Fruit fly (Drosophila melanogaster) whole organism, prepupa: ENCODE data around the gene mu2.

Experiments
- Blimp-1 ChIP-seq: fragments of 200-800 bp; sonication (Bioruptor generic); optimal IDR thresholded peaks from 3 replicates; lab custom pipeline; 2017; ENCODE audit warnings: missing biosample characterization, missing genetic modification characterization, mild to moderate bottlenecking, moderate library complexity, missing genetic modification reagents
- CG10631 ChIP-seq: fragments of 200-800 bp; sonication (Bioruptor generic); optimal IDR thresholded peaks from 2 replicates; lab custom pipeline; 2016; ENCODE audit warnings: missing biosample characterization, missing genetic modification characterization
- CG11762 ChIP-seq: fragments of 200-800 bp; sonication (Bioruptor generic); optimal IDR thresholded peaks from 3 replicates; lab custom pipeline; 2016; ENCODE audit warnings: missing biosample characterization, missing genetic modification characterization; ENCODE audit not compliant: insufficient read depth
- CG11902 ChIP-seq: fragments of 200-800 bp; sonication (Bioruptor generic); optimal IDR thresholded peaks from 3 replicates; lab custom pipeline; 2016; ENCODE audit warnings: missing biosample characterization, missing genetic modification characterization
- CG15336 ChIP-seq: fragments of 200-800 bp; sonication (Bioruptor generic); IDR thresholded peaks from 2 replicates; pipeline ENCODE4 v1.3.6; 2022; ENCODE audit warnings: missing biosample characterization, missing genetic modification characterization
- CG1621 ChIP-seq: fragments of 200-800 bp; sonication (Bioruptor generic); optimal IDR thresholded peaks from 3 replicates; lab custom pipeline; 2018; ENCODE audit warnings: missing biosample characterization, mild to moderate bottlenecking, missing genetic modification characterization
- CG16779 ChIP-seq: fragments of 200-800 bp; sonication (Bioruptor generic); optimal IDR thresholded peaks from 3 replicates; lab custom pipeline; 2017; ENCODE audit warnings: missing biosample characterization, mild to moderate bottlenecking, missing genetic modification characterization
- CG3032 ChIP-seq: fragments of 200-800 bp; optimal IDR thresholded peaks from 2 replicates; lab custom pipeline; 2019; ENCODE audit warnings: missing biosample characterization, mild to moderate bottlenecking, missing genetic modification characterization, moderate library complexity
- CG31627 ChIP-seq: fragments of 200-800 bp; sonication (Bioruptor generic); optimal IDR thresholded peaks from 3 replicates; lab custom pipeline; 2016; ENCODE audit warnings: missing biosample characterization, missing genetic modification characterization
- CG32006 ChIP-seq: fragments of 200-800 bp; sonication (Bioruptor generic); optimal IDR thresholded peaks from 3 replicates; lab custom pipeline; 2017; ENCODE audit warnings: missing biosample characterization, mild to moderate bottlenecking, missing genetic modification characterization
- CG34406 ChIP-seq: fragments of 200-800 bp; sonication (Bioruptor generic); optimal IDR thresholded peaks from 3 replicates; lab custom pipeline; 2016; ENCODE audit warnings: missing biosample characterization, missing genetic modification characterization
- CG3919 ChIP-seq: fragments of 200-800 bp; sonication (Bioruptor generic); optimal IDR thresholded peaks from 3 replicates; lab custom pipeline; 2016; ENCODE audit warnings: missing biosample characterization, missing genetic modification characterization
- CG4318 ChIP-seq: fragments of 200-800 bp; sonication (Bioruptor generic); optimal IDR thresholded peaks from 3 replicates; lab custom pipeline; 2017; ENCODE audit warnings: missing biosample characterization, mild to moderate bottlenecking, missing genetic modification characterization
- CG6163 ChIP-seq: fragments of 200-800 bp; sonication (Bioruptor generic); IDR thresholded peaks from 3 replicates; pipeline ENCODE4 v1.3.6; 2022; ENCODE audit warnings: missing biosample characterization, missing genetic modification characterization
- CG6792 ChIP-seq: fragments of 200-800 bp; sonication (Bioruptor generic); optimal IDR thresholded peaks from 3 replicates; lab custom pipeline; 2016; ENCODE audit warnings: missing biosample characterization, missing genetic modification characterization
- CG6854 ChIP-seq: fragments of 200-800 bp; sonication (Bioruptor generic); optimal IDR thresholded peaks from 2 replicates; lab custom pipeline; 2017; ENCODE audit warnings: missing biosample characterization, mild to moderate bottlenecking, missing genetic modification characterization
- CG7368 ChIP-seq: fragments of 200-800 bp; sonication (Bioruptor generic); optimal IDR thresholded peaks from 3 replicates; lab custom pipeline; 2016; ENCODE audit warnings: missing biosample characterization, missing genetic modification characterization
- CG8119 ChIP-seq: fragments of 200-800 bp; sonication (Bioruptor generic); IDR thresholded peaks from 3 replicates; pipeline ENCODE4 v1.3.6; 2022; ENCODE audit warnings: missing biosample characterization, missing genetic modification characterization
- CG8319 ChIP-seq: fragments of 200-800 bp; sonication (Bioruptor generic); optimal IDR thresholded peaks from 3 replicates; lab custom pipeline; 2016; ENCODE audit warnings: missing biosample characterization, missing genetic modification characterization
- CG8632 ChIP-seq: fragments of 200-800 bp; sonication (Bioruptor generic); optimal IDR thresholded peaks from 3 replicates; lab custom pipeline; 2016; ENCODE audit warnings: missing biosample characterization, missing genetic modification characterization
- CG9139 ChIP-seq: fragments of 200-800 bp; sonication (Bioruptor generic); optimal IDR thresholded peaks from 3 replicates; lab custom pipeline; 2017; ENCODE audit warnings: missing biosample characterization, mild to moderate bottlenecking, missing genetic modification characterization
- Eip75B ChIP-seq: fragments of 200-800 bp; sonication (Bioruptor generic); optimal IDR thresholded peaks from 3 replicates; lab custom pipeline; 2016; ENCODE audit warnings: missing biosample characterization, missing genetic modification characterization
- Eip78C ChIP-seq: fragments of 200-800 bp; sonication (Bioruptor generic); peaks from one replicate; lab custom pipeline; 2016; ENCODE audit warnings: missing biosample characterization, missing genetic modification characterization
- Eip93F ChIP-seq: fragments of 200-800 bp; sonication (Bioruptor generic); optimal IDR thresholded peaks from 2 replicates; lab custom pipeline; 2016; ENCODE audit warnings: missing biosample characterization, mild to moderate bottlenecking, missing genetic modification characterization
- Ets21C ChIP-seq: fragments of 200-800 bp; sonication (Bioruptor generic); optimal IDR thresholded peaks from 3 replicates; lab custom pipeline; 2016; ENCODE audit warnings: missing biosample characterization, missing genetic modification characterization
- Gug ChIP-seq: fragments of 200-800 bp; sonication (Bioruptor generic); IDR thresholded peaks from 2 replicates; pipeline ENCODE4 v1.3.6; 2022; ENCODE audit warnings: missing biosample characterization, missing genetic modification characterization
- Hr38 ChIP-seq: sonication (Bioruptor generic); optimal IDR thresholded peaks from 2 replicates; lab custom pipeline; 2016; ENCODE audit warnings: missing biosample characterization, missing genetic modification characterization
- Lpt ChIP-seq: fragments of 200-800 bp; sonication (Bioruptor generic); optimal IDR thresholded peaks from 3 replicates; lab custom pipeline; 2016; ENCODE audit warnings: missing biosample characterization, missing genetic modification characterization
- Met ChIP-seq: fragments of 200-800 bp; sonication (Bioruptor generic); optimal IDR thresholded peaks from 3 replicates; lab custom pipeline; 2016; ENCODE audit warnings: missing biosample characterization, missing genetic modification characterization
- Smox ChIP-seq: fragments of 200-800 bp; sonication (Bioruptor generic); optimal IDR thresholded peaks from 3 replicates; lab custom pipeline; 2016; ENCODE audit warnings: missing biosample characterization, missing genetic modification characterization
- Sox102F ChIP-seq: fragments of 200-800 bp; sonication (Bioruptor generic); optimal IDR thresholded peaks from 2 replicates; lab custom pipeline; 2016; ENCODE audit warnings: missing biosample characterization, mild to moderate bottlenecking, missing genetic modification characterization
- Sox14 ChIP-seq: fragments of 200-800 bp; sonication (Bioruptor generic); optimal IDR thresholded peaks from 3 replicates; lab custom pipeline; 2016; ENCODE audit warnings: missing biosample characterization, missing genetic modification characterization
- achi ChIP-seq: fragments of 200-800 bp; sonication (Bioruptor generic); optimal IDR thresholded peaks from 3 replicates; lab custom pipeline; 2016; ENCODE audit warnings: missing biosample characterization, missing genetic modification characterization
- acj6 ChIP-seq: fragments of 200-800 bp; sonication (Bioruptor generic); optimal IDR thresholded peaks from 3 replicates; lab custom pipeline; 2016; ENCODE audit warnings: missing biosample characterization, missing genetic modification characterization
- cyc ChIP-seq: fragments of 200-800 bp; sonication (Bioruptor generic); optimal IDR thresholded peaks from 3 replicates; lab custom pipeline; 2016; ENCODE audit warnings: missing biosample characterization, missing genetic modification characterization
- dac ChIP-seq: fragments of 200-800 bp; sonication (Bioruptor generic); optimal IDR thresholded peaks from 2 replicates; lab custom pipeline; 2017; ENCODE audit warnings: missing biosample characterization, mild to moderate bottlenecking, missing genetic modification characterization
- eg ChIP-seq: fragments of 200-800 bp; sonication (Bioruptor generic); IDR thresholded peaks from 3 replicates; pipeline ENCODE4 v1.3.6; 2022; ENCODE audit warnings: missing biosample characterization, missing genetic modification characterization
- esn ChIP-seq: fragments of 200-800 bp; sonication (Bioruptor generic); optimal IDR thresholded peaks from 2 replicates; lab custom pipeline; 2016; ENCODE audit warnings: missing biosample characterization, mild to moderate bottlenecking, missing genetic modification characterization, moderate library complexity
- fd59A ChIP-seq: fragments of 200-800 bp; sonication (Bioruptor generic); optimal IDR thresholded peaks from 2 replicates; lab custom pipeline; 2017; ENCODE audit warnings: missing biosample characterization, mild to moderate bottlenecking, missing genetic modification characterization, missing genetic modification reagents
- fkh ChIP-seq: fragments of 200-800 bp; sonication (Bioruptor generic); optimal IDR thresholded peaks from 3 replicates; lab custom pipeline; 2017; ENCODE audit warnings: missing biosample characterization, mild to moderate bottlenecking, missing genetic modification characterization, moderate library complexity
- pdm3 ChIP-seq: fragments of 200-800 bp; sonication (Bioruptor generic); optimal IDR thresholded peaks from 3 replicates; lab custom pipeline; 2016; ENCODE audit warnings: missing biosample characterization, missing genetic modification characterization
- salr ChIP-seq, 2 experiments: fragments of 200-800 bp; sonication (Bioruptor generic); optimal IDR thresholded peaks; 3 replicates each; lab custom pipeline; 2016 to 2018; ENCODE audit warnings: missing biosample characterization in 2 of 2, missing genetic modification characterization in 2 of 2, mild to moderate bottlenecking in 1 of 2
- spab ChIP-seq: fragments of 200-800 bp; sonication (Bioruptor generic); optimal IDR thresholded peaks from 2 replicates; lab custom pipeline; 2017; ENCODE audit warnings: missing biosample characterization, mild to moderate bottlenecking, missing genetic modification characterization, missing genetic modification reagents
- ss ChIP-seq, 2 experiments: fragments of 200-800 bp; sonication (Bioruptor generic); optimal IDR thresholded peaks; 2 replicates in 1 of 2; 3 replicates in 1 of 2; lab custom pipeline; 2017 to 2018; ENCODE audit warnings: mild to moderate bottlenecking in 2 of 2, missing biosample characterization in 2 of 2, missing genetic modification characterization in 2 of 2, moderate library complexity in 1 of 2
- svp ChIP-seq: fragments of 200-800 bp; sonication (Bioruptor generic); peaks from one replicate; lab custom pipeline; 2016; ENCODE audit warnings: missing biosample characterization, missing genetic modification characterization
- topi ChIP-seq: fragments of 200-800 bp; sonication (Bioruptor generic); optimal IDR thresholded peaks from 3 replicates; lab custom pipeline; 2016; ENCODE audit warnings: missing biosample characterization, missing genetic modification characterization
- vri ChIP-seq: fragments of 200-800 bp; sonication (Bioruptor generic); optimal IDR thresholded peaks from 3 replicates; lab custom pipeline; 2016; ENCODE audit warnings: missing biosample characterization, mild to moderate bottlenecking, missing genetic modification characterization

The mu2 gene

dm6 chr3L:1971103-1971742 lies 23.9 kb upstream of the mu2 start, which contains the start of the genes CG11815 and acs:
Gene CG11815 (minus strand): TSS chr3L:1971200.
Gene acs (plus strand): TSS chr3L:1971638.
- TF ChIP-seq ss (GFP tag; optimal IDR thresholded peaks at IDR 0.05; lab: Kevin White, UChicago) (no peak), Eip78C (peak; percentile 79), CG9139 (GFP tag; lab: Kevin White, UChicago) (no peak), Eip93F (no peak), vri (GFP tag; lab: Kevin White, UChicago) (peak; percentile 68), CG8319 (GFP tag; lab: Kevin White, UChicago) (no peak), CG1621 (tag; lab: Kevin White, UChicago) (peak; percentile 28), cyc (GFP tag; lab: Kevin White, UChicago) (no peak), CG31627 (GFP tag; lab: Kevin White, UChicago) (no peak), svp (GFP tag; lab: Kevin White, UChicago) (peak; percentile 86), CG4318 (no peak), CG32006 (GFP tag; lab: Kevin White, UChicago) (no peak), Met (GFP tag; lab: Kevin White, UChicago) (no peak)

dm6 chr3L:1969539-1970337 lies 22.5 kb upstream of the mu2 start, which contains the start of gene CG1927:
Gene CG1927 (minus strand): TSS chr3L:1970079.
- TF ChIP-seq fkh (GFP tag; lab: Kevin White, UChicago) (peak; percentile 62), CG6854 (GFP tag; lab: Kevin White, UChicago) (peak; percentile 22), Met (GFP tag; lab: Kevin White, UChicago) (no peak), acj6 (GFP tag; lab: Kevin White, UChicago) (no peak), achi (GFP tag; lab: Kevin White, UChicago) (no peak), CG7368 (no peak), CG11762 (GFP tag; lab: Kevin White, UChicago) (no peak), spab (GFP tag; lab: Kevin White, UChicago) (no peak), Sox14 (GFP tag; lab: Kevin White, UChicago) (no peak), esn (peak; percentile 22), CG8119 (GFP tag; lab: Robert Waterston, UW) (no peak), CG6792 (no peak), Sox102F (GFP tag; lab: Kevin White, UChicago) (no peak), CG32006 (GFP tag; lab: Kevin White, UChicago) (no peak), Eip78C (peak; percentile 69), CG10631 (GFP tag; lab: Kevin White, UChicago) (no peak), topi (GFP tag; lab: Kevin White, UChicago) (no peak), CG15336 (GFP tag; lab: Robert Waterston, UW) (peak; percentile 10; the same call in 1 of the 2 replicates), vri (GFP tag; lab: Kevin White, UChicago) (no peak), Eip75B (GFP tag; lab: Kevin White, UChicago) (peak; percentile 5), salr (GFP tag; optimal IDR thresholded peaks at IDR 0.05; lab: Kevin White, UChicago) (no peak), CG16779 (tag; lab: Kevin White, UChicago) (no peak), Smox (GFP tag; lab: Kevin White, UChicago) (no peak), Gug (GFP tag; lab: Robert Waterston, UW) (no peak), CG11902 (GFP tag; lab: Kevin White, UChicago) (no peak), CG4318 (no peak), eg (GFP tag; lab: Robert Waterston, UW) (no peak), CG3919 (GFP tag; lab: Kevin White, UChicago) (no peak), CG34406 (GFP tag; lab: Kevin White, UChicago) (no peak), CG31627 (GFP tag; lab: Kevin White, UChicago) (no peak), Blimp-1 (GFP tag; lab: Kevin White, UChicago) (no peak), ss (GFP tag; optimal IDR thresholded peaks at IDR 0.05; lab: Kevin White, UChicago) (peak; percentile 40 to 50), pdm3 (GFP tag; lab: Kevin White, UChicago) (no peak), Ets21C (GFP tag; lab: Kevin White, UChicago) (no peak), CG8632 (GFP tag; lab: Kevin White, UChicago) (no peak), fd59A (GFP tag; lab: Kevin White, UChicago) (no peak), Hr38 (GFP tag; lab: Kevin White, UChicago) (no peak), CG6163 (GFP tag; lab: Robert Waterston, UW) (no peak), CG3032 (no peak), dac (GFP tag; lab: Kevin White, UChicago) (no peak), Lpt (GFP tag; lab: Kevin White, UChicago) (no peak), svp (GFP tag; lab: Kevin White, UChicago) (peak; percentile 47)
